Fruit fly (Drosophila melanogaster): ENCODE measurements around the gene form3.

form3 gene

dm6 chr3L:7088687-7089086 is 5.9 kb upstream of the form3 start, which contains the start of gene Cpr65Eb:
Gene Cpr65Eb, minus strand, starts transcription at chr3L:7088787.
- TF ChIP-seq dmrt93B (GFP tag; optimal IDR thresholded peaks at IDR 0.05) = no peak

dm6 chr3L:7090764-7091163 is 3.9 kb upstream of the form3 start:
- TF ChIP-seq psq (GFP tag; optimal IDR thresholded peaks at IDR 0.05) (no peak), HLH106 (tag; optimal IDR thresholded peaks at IDR 0.05) (peak; percentile 5), h (GFP tag; optimal IDR thresholded peaks at IDR 0.05) (peak; percentile 36), Mio (GFP tag; optimal IDR thresholded peaks at IDR 0.05) (no peak), CrebA (GFP tag; optimal IDR thresholded peaks at IDR 0.05; ENCODE audit: borderline replicate concordance) (no peak), lola (GFP tag; optimal IDR thresholded peaks at IDR 0.05) (no peak), dsf (GFP tag; optimal IDR thresholded peaks at IDR 0.05; ENCODE audit: borderline replicate concordance) (no peak), fru (GFP tag; optimal IDR thresholded peaks at IDR 0.05) (peak; percentile 2), CG32264 (GFP tag; optimal IDR thresholded peaks at IDR 0.05) (no peak), Hnf4 (GFP tag; optimal IDR thresholded peaks at IDR 0.05) (no peak), ey (GFP tag; optimal IDR thresholded peaks at IDR 0.05) (no peak), Abd-B (GFP tag; optimal IDR thresholded peaks at IDR 0.05) (no peak)

- TF ChIP-seq ey (GFP tag; optimal IDR thresholded peaks at IDR 0.05) (no peak), Mio (GFP tag; optimal IDR thresholded peaks at IDR 0.05) (no peak), CG32264 (GFP tag; optimal IDR thresholded peaks at IDR 0.05) (no peak)
Observed at dm6 chr3L:7091331-7091904, 3.2 kb upstream of the form3 start.

- TF ChIP-seq Rel (GFP tag; optimal IDR thresholded peaks at IDR 0.05) (no peak), Rel (tag; optimal IDR thresholded peaks at IDR 0.05) (no peak), Mio (GFP tag; optimal IDR thresholded peaks at IDR 0.05) (no peak), CG32264 (GFP tag; optimal IDR thresholded peaks at IDR 0.05) (no peak), pan (optimal IDR thresholded peaks at IDR 0.05) (no peak), Hnf4 (GFP tag; optimal IDR thresholded peaks at IDR 0.05) (no peak), brk (GFP tag; optimal IDR thresholded peaks at IDR 0.05) (no peak), GATAd (GFP tag; optimal IDR thresholded peaks at IDR 0.05) (no peak), usp (GFP tag; optimal IDR thresholded peaks at IDR 0.05) (no peak), Abd-B (GFP tag; optimal IDR thresholded peaks at IDR 0.05) (no peak), foxo (GFP tag; optimal IDR thresholded peaks at IDR 0.05) (no peak), sage (GFP tag; optimal IDR thresholded peaks at IDR 0.05) (no peak), Myc (optimal IDR thresholded peaks at IDR 0.05) (no peak), CG9705 (GFP tag; optimal IDR thresholded peaks at IDR 0.05) (no peak), Hr78 (GFP tag; optimal IDR thresholded peaks at IDR 0.05) (no peak), sv (GFP tag; optimal IDR thresholded peaks at IDR 0.05) (no peak), dl (GFP tag; optimal IDR thresholded peaks at IDR 0.05; ENCODE audit: insufficient read depth in 1 of 2, partially characterized antibody in 2 of 2) (no peak), CrebA (GFP tag; optimal IDR thresholded peaks at IDR 0.05; ENCODE audit: borderline replicate concordance) (no peak), Jra (GFP tag; optimal IDR thresholded peaks at IDR 0.05) (no peak), HLH106 (tag; optimal IDR thresholded peaks at IDR 0.05) (no peak)
Observed at dm6 chr3L:7092904-7093303, 1.7 kb upstream of the form3 start, which contains the start of gene Cpr65Ec. Gene Cpr65Ec, plus strand, starts transcription at chr3L:7093204.

- no peak for TF ChIP-seq jim (GFP tag; optimal IDR thresholded peaks at IDR 0.05)
Observed at dm6 chr3L:7094020-7094419, 598 bp upstream of the form3 start.

dm6 chr3L:7096530-7096929 is 1.9 kb downstream of the form3 start:
- TF ChIP-seq fru (GFP tag; optimal IDR thresholded peaks at IDR 0.05) (peak; percentile 6), foxo (GFP tag; optimal IDR thresholded peaks at IDR 0.05) (peak in 1 of 2 experiments; percentile 4), Hr83 (GFP tag; optimal IDR thresholded peaks at IDR 0.05; ENCODE audit: poor library complexity, severe bottlenecking) (no peak), rgr (GFP tag; optimal IDR thresholded peaks at IDR 0.05) (peak; percentile 8)

Data from whole organism, wandering third instar larva.